Fruit fly (Drosophila melanogaster): Measurements from ENCODE around the gene Spt6.

dm6 chrX:6254617-6255349, 12.8 kb upstream of the Spt6 start:
- TF ChIP-seq CG7101 (tag; optimal IDR thresholded peaks at IDR 0.05) (no peak), CG14711 (tag; optimal IDR thresholded peaks at IDR 0.05) (no peak), kay (GFP tag; ENCODE audit: borderline replicate concordance) (no peak), CG11617 (GFP tag; optimal IDR thresholded peaks at IDR 0.05) (no peak), Mnt (GFP tag; optimal IDR thresholded peaks at IDR 0.05) (no peak), cnc (optimal IDR thresholded peaks at IDR 0.05) (no peak), pad (GFP tag; optimal IDR thresholded peaks at IDR 0.05) (no peak)
